Fruit fly (Drosophila melanogaster): ENCODE data around the gene Nmdmc.

The Nmdmc gene

dm6 chr3R:9033619-9034401 lies 16.5 kb downstream of the Nmdmc start (continued):
- TF ChIP-seq CG16813 (GFP tag; IDR thresholded peaks at IDR 0.05; ENCODE audit: partially characterized antibody) = no peak
- peak; percentile 83 for TF ChIP-seq CG17385 (GFP tag; optimal IDR thresholded peaks at IDR 0.05)
- TF ChIP-seq CG1603 (tag; optimal IDR thresholded peaks at IDR 0.05) = peak; percentile 43
- peak; percentile 14 for TF ChIP-seq grn (GFP tag; optimal IDR thresholded peaks at IDR 0.05)
- peak; percentile 32 to 57 for TF ChIP-seq chif (GFP tag; optimal IDR thresholded peaks at IDR 0.05)
- 0 out of 2 replicates have a peak, but pooled peaks have one; percentile 23 for TF ChIP-seq sob (GFP tag; IDR thresholded peaks at IDR 0.05)
- peak; percentile 90 for TF ChIP-seq grau (tag; optimal IDR thresholded peaks at IDR 0.05)
- TF ChIP-seq Nf-YB (GFP tag; optimal IDR thresholded peaks at IDR 0.05) = peak; percentile 79
- TF ChIP-seq fu2 (GFP tag; optimal IDR thresholded peaks at IDR 0.05) = peak; percentile 12
- peak; percentile 67 for TF ChIP-seq CG14050 (GFP tag; IDR thresholded peaks at IDR 0.05)
- TF ChIP-seq CG6175 (GFP tag; IDR thresholded peaks at IDR 0.05) = no peak
- TF ChIP-seq cato (GFP tag; optimal IDR thresholded peaks at IDR 0.05; ENCODE audit: borderline replicate concordance) = no peak
- peak; percentile 87 for TF ChIP-seq D19A (tag; optimal IDR thresholded peaks at IDR 0.05)
- TF ChIP-seq CG10321 (GFP tag; IDR thresholded peaks at IDR 0.05) = no peak
- TF ChIP-seq CG8089 (GFP tag; optimal IDR thresholded peaks at IDR 0.05) = no peak
- no peak for TF ChIP-seq toy (GFP tag; IDR thresholded peaks at IDR 0.05)
- no peak for TF ChIP-seq CG11696 (GFP tag; IDR thresholded peaks at IDR 0.05)
- TF ChIP-seq H2.0 (GFP tag; IDR thresholded peaks at IDR 0.05) = no peak; the same call in 1 of the 2 replicates
- TF ChIP-seq amos (GFP tag; IDR thresholded peaks at IDR 0.05; ENCODE audit: partially characterized antibody) = peak; percentile 47; the same call in 1 of the 2 replicates
- peak; percentile 39 for TF ChIP-seq CG3838 (GFP tag; optimal IDR thresholded peaks at IDR 0.05)
- 0 out of 2 replicates have a peak, but pooled peaks have one; percentile 28 for TF ChIP-seq sim (GFP tag; IDR thresholded peaks at IDR 0.05)
- peak; percentile 19; the same call in 1 of the 2 replicates for TF ChIP-seq al (GFP tag; IDR thresholded peaks at IDR 0.05)
- TF ChIP-seq sens-2 (GFP tag; IDR thresholded peaks at IDR 0.05) = no peak
- no peak for TF ChIP-seq CkIIα-i1 (GFP tag; IDR thresholded peaks at IDR 0.05)
- no peak for TF ChIP-seq zen2 (GFP tag; IDR thresholded peaks at IDR 0.05; ENCODE audit: partially characterized antibody)
- peak; percentile 80 for TF ChIP-seq CG12299 (tag; optimal IDR thresholded peaks at IDR 0.05)
- TF ChIP-seq CG4424 (GFP tag; optimal IDR thresholded peaks at IDR 0.05) = peak; percentile 77
- TF ChIP-seq CG31224 (GFP tag; IDR thresholded peaks at IDR 0.05) = 0 out of 2 replicates have a peak, but pooled peaks have one; percentile 20
- TF ChIP-seq CG10209 (GFP tag; optimal IDR thresholded peaks at IDR 0.05) = peak; percentile 82
- TF ChIP-seq CG1602 (GFP tag; optimal IDR thresholded peaks at IDR 0.05) = peak; percentile 63
- peak; percentile 63 for TF ChIP-seq exex (tag; optimal IDR thresholded peaks at IDR 0.05)
- no peak for TF ChIP-seq btn (GFP tag; optimal IDR thresholded peaks at IDR 0.05)
- peak; percentile 66 for TF ChIP-seq kay (GFP tag; optimal IDR thresholded peaks at IDR 0.05)
- no peak for TF ChIP-seq CG6272 (GFP tag; IDR thresholded peaks at IDR 0.05)
- peak; percentile 55 for TF ChIP-seq CG12942 (GFP tag; optimal IDR thresholded peaks at IDR 0.05)
- TF ChIP-seq Max (GFP tag; optimal IDR thresholded peaks at IDR 0.05) = peak; percentile 71
- TF ChIP-seq MESR4 (GFP tag; optimal IDR thresholded peaks at IDR 0.05) = peak; percentile 7
- TF ChIP-seq CG10543 (GFP tag; optimal IDR thresholded peaks at IDR 0.05) = peak; percentile 91
- TF ChIP-seq Poxn (GFP tag; IDR thresholded peaks at IDR 0.05) = no peak
- no peak for TF ChIP-seq Doc2 (GFP tag; IDR thresholded peaks at IDR 0.05)
- TF ChIP-seq Fer1 (GFP tag; optimal IDR thresholded peaks at IDR 0.05) = peak; percentile 90
- peak; percentile 41; the same call in 1 of the 2 replicates for TF ChIP-seq CG9215 (GFP tag; IDR thresholded peaks at IDR 0.05)
- no peak for TF ChIP-seq Gsc (GFP tag; IDR thresholded peaks at IDR 0.05)
- no peak; the same call in 1 of the 2 replicates for TF ChIP-seq danr (GFP tag; IDR thresholded peaks at IDR 0.05)
- peak; percentile 67 for TF ChIP-seq Chrac-16 (GFP tag; optimal IDR thresholded peaks at IDR 0.05)
- peak; percentile 87 for TF ChIP-seq CG14710 (tag; optimal IDR thresholded peaks at IDR 0.05)
- peak; percentile 31 for TF ChIP-seq slou (GFP tag; optimal IDR thresholded peaks at IDR 0.05)
- TF ChIP-seq insv (GFP tag; optimal IDR thresholded peaks at IDR 0.05) = peak in 1 of 2 experiments; percentile 73
- peak; percentile 84 for TF ChIP-seq CG34376 (GFP tag; optimal IDR thresholded peaks at IDR 0.05)

All from whole organism, embryonic.